Fruit fly (Drosophila melanogaster) whole organism, embryonic: Measurements from ENCODE around the gene CG45218.

ENCODE experiments used
- BtbVII ChIP-seq: fragments of 200-800 bp; sonication (Bioruptor generic); optimal IDR thresholded peaks from 3 replicates; lab custom pipeline; 2017; ENCODE audit warnings: missing biosample characterization, mild to moderate bottlenecking, missing genetic modification characterization
- CG10565 ChIP-seq: fragments of 200-800 bp; sonication (Bioruptor generic); optimal IDR thresholded peaks from 3 replicates; lab custom pipeline; 2016; ENCODE audit warnings: missing biosample characterization, mild to moderate bottlenecking, missing genetic modification characterization
- CG11695 ChIP-seq: fragments of 200-800 bp; sonication (Bioruptor generic); IDR thresholded peaks from 3 replicates; pipeline ENCODE4 v1.3.6; 2022; ENCODE audit warnings: missing biosample characterization, missing genetic modification characterization
- CG12236 ChIP-seq: fragments of 200-800 bp; sonication (Bioruptor generic); optimal IDR thresholded peaks from 2 replicates; lab custom pipeline; 2016; ENCODE audit warnings: missing biosample characterization, missing genetic modification characterization
- CG12391 ChIP-seq: fragments of 200-800 bp; sonication (Bioruptor generic); optimal IDR thresholded peaks from 3 replicates; lab custom pipeline; 2018; ENCODE audit warnings: missing biosample characterization, mild to moderate bottlenecking, missing genetic modification characterization, moderate library complexity
- CG12659 ChIP-seq: fragments of 200-800 bp; sonication (Bioruptor generic); optimal IDR thresholded peaks from 3 replicates; lab custom pipeline; 2017; ENCODE audit warnings: mild to moderate bottlenecking, missing biosample characterization, missing genetic modification reagents, missing genetic modification characterization
- CG12942 ChIP-seq: fragments of 200-800 bp; sonication (Bioruptor generic); optimal IDR thresholded peaks from 3 replicates; lab custom pipeline; 2016; ENCODE audit warnings: missing biosample characterization, missing genetic modification characterization
- CG15514 ChIP-seq: fragments of 200-800 bp; sonication (Bioruptor generic); optimal IDR thresholded peaks from 3 replicates; lab custom pipeline; 2017; ENCODE audit warnings: missing biosample characterization, missing genetic modification characterization, mild to moderate bottlenecking, moderate library complexity, missing genetic modification reagents
- CG15696 ChIP-seq: fragments of 200-800 bp; sonication (Bioruptor generic); optimal IDR thresholded peaks from 2 replicates; lab custom pipeline; 2019; ENCODE audit warnings: missing biosample characterization, mild to moderate bottlenecking, missing genetic modification characterization, moderate library complexity
- CG16815 ChIP-seq: fragments of 200-800 bp; sonication (Bioruptor generic); optimal IDR thresholded peaks from 3 replicates; lab custom pipeline; 2017; ENCODE audit warnings: missing biosample characterization, mild to moderate bottlenecking, missing genetic modification characterization
- CG16863 ChIP-seq: fragments of 200-800 bp; sonication (Bioruptor generic); optimal IDR thresholded peaks from 3 replicates; lab custom pipeline; 2016; ENCODE audit warnings: missing biosample characterization, missing genetic modification characterization
- CG17359 ChIP-seq: fragments of 200-800 bp; sonication (Bioruptor generic); optimal IDR thresholded peaks from 3 replicates; lab custom pipeline; 2018; ENCODE audit warnings: missing biosample characterization, mild to moderate bottlenecking, missing genetic modification characterization, moderate library complexity
- CG17829 ChIP-seq: fragments of 200-800 bp; optimal IDR thresholded peaks from 2 replicates; lab custom pipeline; 2019; ENCODE audit warnings: missing biosample characterization, mild to moderate bottlenecking, missing genetic modification characterization, moderate library complexity
- CG18011 ChIP-seq: fragments of 200-800 bp; sonication (Bioruptor generic); optimal IDR thresholded peaks from 2 replicates; lab custom pipeline; 2017; ENCODE audit warnings: missing biosample characterization, missing genetic modification characterization, mild to moderate bottlenecking, moderate library complexity, missing genotype
- CG18619 ChIP-seq: fragments of 200-800 bp; sonication (Bioruptor generic); optimal IDR thresholded peaks from 3 replicates; lab custom pipeline; 2017; ENCODE audit warnings: missing biosample characterization, mild to moderate bottlenecking, missing genetic modification characterization
- CG3281 ChIP-seq: fragments of 200-800 bp; sonication (Bioruptor generic); optimal IDR thresholded peaks from 3 replicates; lab custom pipeline; 2017; ENCODE audit warnings: missing biosample characterization, mild to moderate bottlenecking, missing genetic modification characterization
- CG3726 ChIP-seq: fragments of 200-800 bp; sonication (Bioruptor generic); IDR thresholded peaks from 3 replicates; pipeline ENCODE4, ENCODE4 v1.3.6; 2022; ENCODE audit warnings: missing biosample characterization, missing genetic modification characterization
- CG4424 ChIP-seq: fragments of 200-800 bp; sonication (Bioruptor generic); optimal IDR thresholded peaks from 3 replicates; lab custom pipeline; 2016; ENCODE audit warnings: missing biosample characterization, missing genetic modification characterization
- CG4730 ChIP-seq: fragments of 200-800 bp; sonication (Bioruptor generic); IDR thresholded peaks from 2 replicates; pipeline ENCODE4 v1.3.6; 2022; ENCODE audit warnings: missing biosample characterization, missing genetic modification characterization
- CG6683 ChIP-seq: fragments of 200-800 bp; sonication (Bioruptor generic); optimal IDR thresholded peaks from 2 replicates; lab custom pipeline; 2017; ENCODE audit warnings: missing biosample characterization, mild to moderate bottlenecking, missing genetic modification characterization, missing genetic modification reagents
- CG6791 ChIP-seq: fragments of 200-800 bp; sonication (Bioruptor generic); IDR thresholded peaks from 3 replicates; pipeline ENCODE4 v1.3.6; 2022; ENCODE audit warnings: missing biosample characterization, missing genetic modification characterization; ENCODE audit not compliant: partially characterized antibody
- Dad ChIP-seq: fragments of 200-800 bp; sonication (Bioruptor generic); optimal IDR thresholded peaks from 3 replicates; lab custom pipeline; 2016; ENCODE audit warnings: missing biosample characterization, missing genetic modification characterization
- Elba2 ChIP-seq: fragments of 200-800 bp; sonication (Bioruptor generic); optimal IDR thresholded peaks from 3 replicates; lab custom pipeline; 2016; ENCODE audit warnings: missing biosample characterization, missing genetic modification characterization
- Fer1 ChIP-seq: fragments of 200-800 bp; sonication (Bioruptor generic); optimal IDR thresholded peaks from 2 replicates; lab custom pipeline; 2017; ENCODE audit warnings: missing biosample characterization, mild to moderate bottlenecking, missing genetic modification characterization
- H2.0 ChIP-seq: fragments of 200-800 bp; sonication (Bioruptor generic); IDR thresholded peaks from 2 replicates; pipeline ENCODE4 v1.3.6; 2022; ENCODE audit warnings: missing biosample characterization, missing genetic modification characterization
- Oaz ChIP-seq: fragments of 200-800 bp; sonication (Bioruptor generic); IDR thresholded peaks from 2 replicates; pipeline ENCODE4 v1.3.6; 2022; ENCODE audit warnings: missing biosample characterization, missing genetic modification characterization
- Poxn ChIP-seq: fragments of 200-800 bp; sonication (Bioruptor generic); IDR thresholded peaks from 2 replicates; pipeline ENCODE4 v1.3.6; 2022; ENCODE audit warnings: missing biosample characterization, missing genetic modification characterization
- Usf ChIP-seq: fragments of 200-800 bp; sonication (Bioruptor generic); optimal IDR thresholded peaks from 2 replicates; lab custom pipeline; 2017; ENCODE audit warnings: missing genotype, missing biosample characterization, missing genetic modification characterization
- bigmax ChIP-seq: fragments of 200-800 bp; sonication (Bioruptor generic); optimal IDR thresholded peaks from 2 replicates; lab custom pipeline; 2018; ENCODE audit warnings: missing biosample characterization, mild to moderate bottlenecking, missing genetic modification characterization
- croc ChIP-seq: fragments of 200-800 bp; sonication (Bioruptor generic); conservative IDR thresholded peaks from 3 replicates; pipeline ENCODE4 v1.3.6; 2022; ENCODE audit warnings: missing biosample characterization, missing genetic modification characterization
- da ChIP-seq: fragments of 200-800 bp; sonication (Bioruptor generic); optimal IDR thresholded peaks from 2 replicates; lab custom pipeline; 2016; ENCODE audit warnings: missing biosample characterization, missing genetic modification characterization
- dysf ChIP-seq: fragments of 200-800 bp; sonication (Bioruptor generic); IDR thresholded peaks from 3 replicates; pipeline ENCODE4 v1.3.6; 2022; ENCODE audit warnings: missing biosample characterization, missing genetic modification characterization
- grn ChIP-seq: fragments of 200-800 bp; sonication (Bioruptor generic); optimal IDR thresholded peaks from 3 replicates; lab custom pipeline; 2017; ENCODE audit warnings: missing biosample characterization, missing genetic modification characterization
- hth ChIP-seq: fragments of >200 bp; optimal IDR thresholded peaks from 2 replicates; lab custom pipeline; 2017; ENCODE audit warnings: inconsistent platforms
- insv ChIP-seq, 2 experiments: fragments of 200-800 bp; sonication (Bioruptor generic); optimal IDR thresholded peaks; 3 replicates each; lab custom pipeline; 2016 to 2018; ENCODE audit warnings: missing biosample characterization in 2 of 2, missing genetic modification characterization in 2 of 2
- luna ChIP-seq: fragments of 200-800 bp; sonication (Bioruptor generic); optimal IDR thresholded peaks from 2 replicates; lab custom pipeline; 2016; ENCODE audit warnings: missing biosample characterization, missing genetic modification characterization
- mld ChIP-seq: fragments of 200-800 bp; sonication (Bioruptor generic); IDR thresholded peaks from 3 replicates; pipeline ENCODE4 v1.3.6; 2022; ENCODE audit warnings: missing biosample characterization, missing genetic modification characterization; ENCODE audit not compliant: partially characterized antibody
- org-1 ChIP-seq: fragments of 200-800 bp; sonication (Bioruptor generic); optimal IDR thresholded peaks from 2 replicates; lab custom pipeline; 2017; ENCODE audit warnings: missing biosample characterization, missing genetic modification characterization
- pzg ChIP-seq: fragments of 200-800 bp; sonication (Bioruptor generic); optimal IDR thresholded peaks from 3 replicates; lab custom pipeline; 2018; ENCODE audit warnings: missing biosample characterization, mild to moderate bottlenecking, missing genetic modification characterization, moderate library complexity
- sc ChIP-seq, 3 experiments: fragments of >200 bp in 2 of 3; fragments of 200-800 bp in 1 of 3; sonication (Bioruptor generic) in 1 of 3; optimal IDR thresholded peaks; 2 replicates in 2 of 3; 3 replicates in 1 of 3; lab custom pipeline; 2017; ENCODE audit warnings: mild to moderate bottlenecking in 1 of 3, missing biosample characterization in 1 of 3, missing genetic modification characterization in 1 of 3, missing genetic modification reagents in 1 of 3
- schlank ChIP-seq: fragments of 200-800 bp; sonication (Bioruptor generic); optimal IDR thresholded peaks from 2 replicates; lab custom pipeline; 2018; ENCODE audit warnings: missing biosample characterization, mild to moderate bottlenecking, missing genetic modification characterization
- scrt ChIP-seq: fragments of 200-800 bp; sonication (Bioruptor generic); optimal IDR thresholded peaks from 2 replicates; lab custom pipeline; 2018; ENCODE audit warnings: missing biosample characterization, mild to moderate bottlenecking, missing genetic modification characterization, moderate library complexity
- so ChIP-seq: fragments of 200-800 bp; sonication (Bioruptor generic); IDR thresholded peaks from 3 replicates; pipeline ENCODE4 v1.3.6; 2022; ENCODE audit warnings: missing biosample characterization, missing genetic modification characterization
- toy ChIP-seq: fragments of 200-800 bp; sonication (Bioruptor generic); IDR thresholded peaks from 2 replicates; pipeline ENCODE4 v1.3.6; 2022; ENCODE audit warnings: missing biosample characterization, missing genetic modification characterization
- trh ChIP-seq: fragments of 200-800 bp; sonication (Bioruptor generic); optimal IDR thresholded peaks from 2 replicates; lab custom pipeline; 2016; ENCODE audit warnings: missing biosample characterization, missing genetic modification characterization
- tx ChIP-seq: fragments of 200-800 bp; sonication (Bioruptor generic); optimal IDR thresholded peaks from 2 replicates; lab custom pipeline; 2016; ENCODE audit warnings: missing biosample characterization, missing genetic modification characterization
- wdn ChIP-seq: fragments of 200-800 bp; sonication (Bioruptor generic); IDR thresholded peaks from 2 replicates; pipeline ENCODE4 v1.3.6; 2022; ENCODE audit warnings: missing biosample characterization, missing genetic modification characterization
- zfh2 ChIP-seq: fragments of 200-800 bp; sonication (Bioruptor generic); optimal IDR thresholded peaks from 2 replicates; lab custom pipeline; 2016; ENCODE audit warnings: missing biosample characterization, missing genetic modification characterization

Gene CG45218

DNA sequence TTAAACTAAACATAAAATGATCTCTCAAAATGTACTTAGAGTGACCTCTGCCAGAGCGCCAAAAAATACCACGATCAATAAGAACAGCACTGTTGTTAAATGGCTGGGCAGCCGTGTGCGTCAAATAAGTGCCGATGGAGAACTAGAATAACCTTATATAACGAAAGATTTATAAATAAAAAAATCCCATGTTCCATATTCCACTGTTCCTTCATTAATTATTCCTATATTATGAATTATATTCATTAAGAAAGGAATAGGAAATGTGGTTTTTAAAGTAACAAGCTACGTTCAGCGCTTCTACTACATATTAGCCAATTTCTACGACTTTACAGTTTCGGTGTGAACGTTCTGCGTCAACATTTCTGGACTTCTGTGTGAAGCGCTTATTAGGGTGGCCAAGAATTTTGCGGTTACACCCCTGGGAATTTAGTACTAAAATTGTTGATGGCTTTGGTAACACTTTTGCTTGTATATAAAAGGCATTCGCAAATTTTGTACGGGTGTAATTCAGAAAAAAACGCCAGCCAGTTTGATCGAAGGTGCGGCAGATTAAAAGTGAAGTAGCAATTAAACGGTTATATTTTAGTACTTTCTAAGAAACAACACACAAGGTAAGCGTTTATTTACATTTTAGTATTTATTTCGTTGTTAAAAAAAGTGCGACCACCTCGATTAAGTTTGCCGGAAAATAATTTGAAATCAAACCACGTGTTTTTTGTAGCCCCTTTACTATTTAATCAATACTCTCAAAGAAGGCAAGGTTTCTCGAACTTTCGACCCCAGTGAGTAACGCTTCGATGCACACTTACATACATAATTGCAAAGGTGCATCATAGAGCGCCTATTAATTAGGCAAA is 48.2 kb downstream of the CG45218 start, which contains the start of the genes tefu and Hsc70-4 (continued):
- TF ChIP-seq Usf (GFP tag; lab: Kevin White, UChicago), result peak; percentile 78
- TF ChIP-seq Elba2 (GFP tag; lab: Kevin White, UChicago), result peak; percentile 88
- TF ChIP-seq CG6791 (GFP tag; lab: Robert Waterston, UW), result peak; percentile 38; the same call in 1 of the 3 replicates
- peak; percentile 44 for TF ChIP-seq CG3281 (GFP tag; lab: Kevin White, UChicago)
- no peak for TF ChIP-seq CG6683 (GFP tag; lab: Kevin White, UChicago)
- TF ChIP-seq org-1 (GFP tag; lab: Kevin White, UChicago), result no peak
- TF ChIP-seq Poxn (GFP tag; lab: Robert Waterston, UW), result no peak; the same call in 1 of the 2 replicates
- peak; percentile 29 for TF ChIP-seq CG16863 (GFP tag; lab: Kevin White, UChicago)
- TF ChIP-seq CG12236 (GFP tag; lab: Kevin White, UChicago), result peak; percentile 2
- TF ChIP-seq CG18619 (GFP tag; lab: Kevin White, UChicago), result peak; percentile 76
- no peak for TF ChIP-seq da (GFP tag; lab: Kevin White, UChicago)
- TF ChIP-seq CG17359 (tag; lab: Kevin White, UChicago), result peak; percentile 58
- TF ChIP-seq CG3726 (GFP tag; lab: Robert Waterston, UW), result peak; percentile 75; the same call in 2 of the 3 replicates
- peak; percentile 47 for TF ChIP-seq luna
- TF ChIP-seq CG11695 (GFP tag; lab: Robert Waterston, UW), result no peak
- TF ChIP-seq zfh2 (GFP tag; lab: Kevin White, UChicago), result peak; percentile 81
- TF ChIP-seq CG15696 (tag; lab: Kevin White, UChicago), result peak; percentile 76
- TF ChIP-seq Fer1 (GFP tag; lab: Kevin White, UChicago), result peak; percentile 22
- TF ChIP-seq CG4730, result peak; percentile 63
- peak; percentile 60; the same call in 1 of the 2 replicates for TF ChIP-seq Oaz (GFP tag; lab: Robert Waterston, UW)
- peak; percentile 81 for TF ChIP-seq CG16815 (GFP tag; lab: Kevin White, UChicago)
- peak; percentile 91 for TF ChIP-seq pzg (GFP tag; lab: Kevin White, UChicago)
- peak; percentile 62; the same call in 1 of the 2 replicates for TF ChIP-seq wdn (GFP tag; lab: Robert Waterston, UW)
- peak; percentile 73 for TF ChIP-seq CG17829 (tag; lab: Kevin White, UChicago)
- peak; percentile 49; the same call in 2 of the 3 replicates for TF ChIP-seq croc
- TF ChIP-seq grn (GFP tag; lab: Kevin White, UChicago), result no peak
- TF ChIP-seq trh (GFP tag; lab: Kevin White, UChicago), result peak; percentile 14
- peak; percentile 11 for TF ChIP-seq BtbVII
- TF ChIP-seq dysf, result peak; percentile 85
- TF ChIP-seq sc (optimal IDR thresholded peaks at IDR 0.05; lab: Kevin White, UChicago), result no peak
- peak; percentile 2 for TF ChIP-seq sc (GFP tag; optimal IDR thresholded peaks at IDR 0.05; lab: Kevin White, UChicago)
- no peak for TF ChIP-seq hth (lab: Kevin White, UChicago)
- no peak for TF ChIP-seq toy (GFP tag; lab: Robert Waterston, UW)
- TF ChIP-seq tx (GFP tag; lab: Kevin White, UChicago), result peak; percentile 60
- TF ChIP-seq CG15514 (GFP tag; lab: Kevin White, UChicago), result peak; percentile 74
- TF ChIP-seq CG4424 (GFP tag; lab: Kevin White, UChicago), result peak; percentile 82
- TF ChIP-seq mld (GFP tag; lab: Robert Waterston, UW), result no peak
- TF ChIP-seq CG12659 (GFP tag; lab: Kevin White, UChicago), result peak; percentile 80
- peak; percentile 86 for TF ChIP-seq CG12391 (tag; lab: Kevin White, UChicago)
- peak; percentile 62; the same call in 1 of the 3 replicates for TF ChIP-seq so (GFP tag; lab: Robert Waterston, UW)
- peak; percentile 76 for TF ChIP-seq CG12942 (GFP tag; lab: Kevin White, UChicago)
- TF ChIP-seq CG18011 (GFP tag; lab: Kevin White, UChicago), result no peak
- peak; percentile 28 for TF ChIP-seq schlank
- TF ChIP-seq H2.0 (GFP tag; lab: Robert Waterston, UW), result peak; percentile 70
- no peak for TF ChIP-seq CG10565
- TF ChIP-seq bigmax, result no peak
- peak in 1 of 2 experiments; percentile 30 for TF ChIP-seq insv (GFP tag; optimal IDR thresholded peaks at IDR 0.05; lab: Kevin White, UChicago)
- TF ChIP-seq scrt (GFP tag; lab: Kevin White, UChicago), result peak; percentile 30
- TF ChIP-seq Dad (GFP tag; lab: Kevin White, UChicago), result peak; percentile 68
